Fruit fly (Drosophila melanogaster): Measurements from ENCODE around the gene B4.

B4 gene

DNA sequence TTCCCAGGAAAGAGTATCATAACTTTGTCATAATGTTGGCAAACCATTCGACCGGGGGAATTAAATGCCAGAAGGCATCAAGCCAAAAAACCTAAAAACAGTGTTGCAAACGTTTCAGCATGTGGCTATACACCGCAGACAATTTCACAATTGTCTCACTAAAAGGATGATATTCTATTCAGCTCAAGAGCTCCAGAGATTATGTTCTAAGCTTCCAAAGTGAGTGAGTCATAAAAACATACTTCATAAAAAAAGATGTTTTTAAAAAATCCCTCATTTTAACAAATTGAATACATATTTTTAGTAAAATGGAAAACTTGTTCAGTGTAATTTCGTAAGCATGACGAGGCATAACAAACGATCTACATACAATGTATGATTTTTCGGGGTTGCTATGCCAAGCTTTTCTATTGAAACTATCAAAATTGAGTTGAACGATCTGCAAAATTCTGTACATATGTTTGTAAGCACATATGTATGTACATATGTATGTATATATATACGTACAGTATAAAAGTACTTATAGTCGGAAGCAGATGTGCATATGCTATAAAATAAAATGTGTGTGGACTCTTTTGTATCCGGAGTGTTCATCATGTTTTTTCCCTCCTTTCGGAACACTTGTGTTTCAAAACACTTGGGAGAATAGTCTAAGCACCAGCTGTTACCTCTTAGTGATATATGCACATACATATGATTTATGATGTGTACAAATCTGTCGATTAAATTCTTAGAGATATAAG, 34.0 kb downstream of the B4 start (continued):
- TF ChIP-seq pita (GFP tag; optimal IDR thresholded peaks at IDR 0.05): no peak
- no peak for TF ChIP-seq Lim3 (GFP tag; IDR thresholded peaks at IDR 0.05)
- peak; percentile 61 for TF ChIP-seq CG5245 (GFP tag; optimal IDR thresholded peaks at IDR 0.05)
- TF ChIP-seq Atf-2 (GFP tag; optimal IDR thresholded peaks at IDR 0.05): peak; percentile 60
- no peak for TF ChIP-seq CG16813 (GFP tag; IDR thresholded peaks at IDR 0.05; ENCODE audit: partially characterized antibody)
- TF ChIP-seq Deaf1 (tag; optimal IDR thresholded peaks at IDR 0.05): peak; percentile 57
- no peak for TF ChIP-seq ac (GFP tag; optimal IDR thresholded peaks at IDR 0.05)
- TF ChIP-seq CG7786 (GFP tag; optimal IDR thresholded peaks at IDR 0.05): peak; percentile 50
- TF ChIP-seq gsb (GFP tag; IDR thresholded peaks at IDR 0.05): peak; percentile 50
- TF ChIP-seq pum (GFP tag; optimal IDR thresholded peaks at IDR 0.05): peak; percentile 54
- no peak for TF ChIP-seq cad (GFP tag; optimal IDR thresholded peaks at IDR 0.05)
- no peak for TF ChIP-seq CG2875 (GFP tag; optimal IDR thresholded peaks at IDR 0.05)
- TF ChIP-seq CG13894 (tag; optimal IDR thresholded peaks at IDR 0.05): no peak
- no peak for TF ChIP-seq CTCF (GFP tag; optimal IDR thresholded peaks at IDR 0.05)
- TF ChIP-seq CG11247 (GFP tag; IDR thresholded peaks at IDR 0.05): peak; percentile 19; the same call in 1 of the 2 replicates
- no peak for TF ChIP-seq trh (GFP tag; optimal IDR thresholded peaks at IDR 0.05)
- peak; percentile 72 for TF ChIP-seq CG18764 (GFP tag; optimal IDR thresholded peaks at IDR 0.05)
- no peak for TF ChIP-seq HmgD (GFP tag; optimal IDR thresholded peaks at IDR 0.05)
- no peak for TF ChIP-seq MTF-1 (GFP tag; optimal IDR thresholded peaks at IDR 0.05; ENCODE audit: borderline replicate concordance)
- TF ChIP-seq gsb-n (tag; optimal IDR thresholded peaks at IDR 0.05): peak; percentile 28
- peak; percentile 58; the same call in 1 of the 2 replicates for TF ChIP-seq Atf6 (GFP tag; IDR thresholded peaks at IDR 0.05)
- no peak for TF ChIP-seq gt (GFP tag; IDR thresholded peaks at IDR 0.05)
- no peak for TF ChIP-seq Dp (GFP tag; optimal IDR thresholded peaks at IDR 0.05)
- peak; percentile 19 for TF ChIP-seq ewg (GFP tag; optimal IDR thresholded peaks at IDR 0.05)
- TF ChIP-seq phol (tag; optimal IDR thresholded peaks at IDR 0.05): peak; percentile 85
- TF ChIP-seq zf30C (GFP tag; optimal IDR thresholded peaks at IDR 0.05): peak; percentile 11
- TF ChIP-seq CG3163 (GFP tag; optimal IDR thresholded peaks at IDR 0.05): peak; percentile 62
- no peak for TF ChIP-seq fd64A (GFP tag; optimal IDR thresholded peaks at IDR 0.05)
- peak; percentile 52 for TF ChIP-seq CG9609 (GFP tag; optimal IDR thresholded peaks at IDR 0.05)
- TF ChIP-seq CG3281 (GFP tag; optimal IDR thresholded peaks at IDR 0.05): peak; percentile 68
- TF ChIP-seq bowl (GFP tag; IDR thresholded peaks at IDR 0.05): peak; percentile 52; the same call in 1 of the 2 replicates
- TF ChIP-seq dmrt11E (tag; optimal IDR thresholded peaks at IDR 0.05): peak; percentile 1
- TF ChIP-seq BtbVII (GFP tag; optimal IDR thresholded peaks at IDR 0.05): peak; percentile 52
- TF ChIP-seq CG7987 (GFP tag; optimal IDR thresholded peaks at IDR 0.05): peak; percentile 69
- no peak for TF ChIP-seq Oaz (GFP tag; IDR thresholded peaks at IDR 0.05)
- TF ChIP-seq CG8290 (GFP tag; optimal IDR thresholded peaks at IDR 0.05): no peak
- TF ChIP-seq CG8290 (tag; optimal IDR thresholded peaks at IDR 0.05): peak in 1 of 2 experiments; percentile 40
- peak; percentile 53 for TF ChIP-seq repo (GFP tag; optimal IDR thresholded peaks at IDR 0.05)
- peak; percentile 57 for TF ChIP-seq CG14965 (GFP tag; optimal IDR thresholded peaks at IDR 0.05; ENCODE audit: borderline replicate concordance)
- TF ChIP-seq Sry-β (GFP tag; optimal IDR thresholded peaks at IDR 0.05): no peak
- TF ChIP-seq ara (GFP tag; IDR thresholded peaks at IDR 0.05): peak; percentile 64; the same call in 1 of the 2 replicates
- TF ChIP-seq Med (GFP tag): peak; percentile 98
- TF ChIP-seq Hand (GFP tag; optimal IDR thresholded peaks at IDR 0.05): no peak
- TF ChIP-seq lmd (GFP tag; IDR thresholded peaks at IDR 0.05): peak; percentile 51
- TF ChIP-seq h (optimal IDR thresholded peaks at IDR 0.05): no peak
- TF ChIP-seq CG10654 (GFP tag; optimal IDR thresholded peaks at IDR 0.05): peak; percentile 61
- TF ChIP-seq CG4854 (GFP tag; optimal IDR thresholded peaks at IDR 0.05): peak; percentile 80
- peak; percentile 88 for TF ChIP-seq Xbp1 (GFP tag; optimal IDR thresholded peaks at IDR 0.05)
- peak; percentile 61; the same call in 1 of the 3 replicates for TF ChIP-seq otp (GFP tag; IDR thresholded peaks at IDR 0.05)
- TF ChIP-seq CG3065 (GFP tag; optimal IDR thresholded peaks at IDR 0.05): no peak
- TF ChIP-seq D19A (tag; optimal IDR thresholded peaks at IDR 0.05): peak; percentile 83

Data from whole organism, embryonic.